Worm (Caenorhabditis elegans) whole organism, L3 larva: ENCODE results near the gene rom-3.

ENCODE experiments used
- aly-2 ChIP-seq: fragments of 150-350 bp; optimal IDR thresholded peaks from 2 replicates; lab custom pipeline; 2014; ENCODE audit warnings: missing biosample characterization, missing genetic modification characterization
- ceh-28 ChIP-seq: fragments of 150-350 bp; optimal IDR thresholded peaks from 2 replicates; lab custom pipeline; 2014; ENCODE audit warnings: missing biosample characterization, missing genetic modification reagents, missing genetic modification characterization
- elt-2 ChIP-seq: sonication (generic microtip); optimal IDR thresholded peaks from 2 replicates; lab custom pipeline; 2016; ENCODE audit warnings: missing genetic modification reagents, mild to moderate bottlenecking, missing genetic modification characterization, missing compliant biosample characterization
- jun-1 ChIP-seq: fragments of 150-350 bp; optimal IDR thresholded peaks from 2 replicates; lab custom pipeline; 2014; ENCODE audit warnings: missing biosample characterization, missing genetic modification reagents, missing genetic modification characterization
- lin-39 ChIP-seq: fragments of 150-350 bp; optimal IDR thresholded peaks from 2 replicates; lab custom pipeline; 2018; ENCODE audit warnings: missing biosample characterization, missing genetic modification reagents, missing genetic modification characterization
- nfya-1 ChIP-seq: sonication (generic microtip); optimal IDR thresholded peaks from 2 replicates; lab custom pipeline; 2017; ENCODE audit warnings: missing genetic modification characterization, mild to moderate bottlenecking, missing compliant biosample characterization, antibody characterized with exemption, moderate library complexity; ENCODE audit not compliant: insufficient read depth
- nhr-11 ChIP-seq: fragments of 150-350 bp; optimal IDR thresholded peaks from 2 replicates; lab custom pipeline; 2014; ENCODE audit warnings: missing biosample characterization, missing genetic modification characterization
- nhr-43 ChIP-seq: sonication (generic microtip); optimal IDR thresholded peaks from 2 replicates; lab custom pipeline; 2016; ENCODE audit warnings: mild to moderate bottlenecking, missing genetic modification characterization, missing compliant biosample characterization; ENCODE audit not compliant: poor library complexity, severe bottlenecking
- nhr-76 ChIP-seq: fragments of 150-350 bp; sonication (generic microtip); optimal IDR thresholded peaks from 5 replicates; lab custom pipeline; 2014; ENCODE audit warnings: missing biosample characterization, missing genetic modification characterization
- snpc-4 ChIP-seq: fragments of 150-350 bp; optimal IDR thresholded peaks from 2 replicates; lab custom pipeline; 2014; ENCODE audit warnings: missing biosample characterization, missing genetic modification characterization
- unc-39 ChIP-seq: sonication (generic microtip); optimal IDR thresholded peaks from 4 replicates; lab custom pipeline; 2017; ENCODE audit warnings: missing biosample characterization, missing genetic modification characterization
- ztf-4 ChIP-seq: fragments of 150-350 bp; optimal IDR thresholded peaks from 2 replicates; lab custom pipeline; 2014; ENCODE audit warnings: missing biosample characterization, missing genetic modification characterization

- no peak for TF ChIP-seq jun-1 (tag; lab: Kevin White, UChicago)
- no peak for TF ChIP-seq ztf-4
- no peak for TF ChIP-seq lin-39 (tag; lab: Kevin White, UChicago)
- TF ChIP-seq nhr-43 (tag; lab: Kevin White, UChicago): no peak
- TF ChIP-seq nhr-11: no peak
- no peak for TF ChIP-seq unc-39 (tag; lab: Kevin White, UChicago)
- no peak for TF ChIP-seq snpc-4
- no peak for TF ChIP-seq aly-2 (tag; lab: Kevin White, UChicago)
- TF ChIP-seq nfya-1 (tag; lab: Kevin White, UChicago): no peak
- TF ChIP-seq elt-2 (tag; lab: Kevin White, UChicago): no peak
- TF ChIP-seq ceh-28 (tag; lab: Kevin White, UChicago): no peak
- no peak for TF ChIP-seq nhr-76
These were observed 48.3 kb downstream of the rom-3 start for ce11 chrIV:16921999-16922398.
